Fruit fly (Drosophila melanogaster): ENCODE results near the gene Vps26.

Gene Vps26

dm6 chrX:1854070-1854469 lies 19.6 kb upstream of the Vps26 start:
- peak; percentile 40 for TF ChIP-seq Crg-1 (GFP tag; optimal IDR thresholded peaks at IDR 0.05)
- no peak for TF ChIP-seq CG14711 (tag; optimal IDR thresholded peaks at IDR 0.05)
- TF ChIP-seq Clk (GFP tag; optimal IDR thresholded peaks at IDR 0.05) = no peak
- peak; percentile 26 for TF ChIP-seq Mnt (GFP tag; optimal IDR thresholded peaks at IDR 0.05)
- TF ChIP-seq pad (GFP tag; optimal IDR thresholded peaks at IDR 0.05) = no peak
- TF ChIP-seq CG7101 (tag; optimal IDR thresholded peaks at IDR 0.05) = peak; percentile 10
- no peak for TF ChIP-seq CG5204 (GFP tag; optimal IDR thresholded peaks at IDR 0.05)
- peak; percentile 21 for TF ChIP-seq ovo (GFP tag; optimal IDR thresholded peaks at IDR 0.05)

DNA sequence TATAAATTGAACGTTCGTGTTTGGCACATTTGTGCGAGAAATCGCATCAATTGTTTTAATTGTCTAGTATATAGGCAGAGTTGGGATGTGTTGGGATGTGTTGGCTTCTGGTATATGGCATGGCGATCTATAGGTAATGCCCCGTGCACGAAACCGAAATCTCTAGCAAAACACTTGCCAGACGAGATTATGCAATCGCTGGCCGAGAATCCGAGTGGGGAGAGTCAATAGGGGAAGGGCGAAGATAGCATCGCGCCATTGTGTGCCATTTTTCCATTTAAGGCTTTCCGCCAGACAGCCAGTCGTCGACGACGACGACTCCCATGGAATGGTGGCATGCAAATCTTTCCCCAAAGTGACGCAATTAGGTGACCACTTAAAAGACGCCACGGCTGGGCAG lies 18.8 kb upstream of the Vps26 start:
- TF ChIP-seq Mnt (GFP tag; optimal IDR thresholded peaks at IDR 0.05) (no peak), kay (GFP tag; ENCODE audit: borderline replicate concordance) (no peak), CG7045 (GFP tag; optimal IDR thresholded peaks at IDR 0.05) (no peak), CG11617 (GFP tag; optimal IDR thresholded peaks at IDR 0.05) (no peak), Crg-1 (GFP tag; optimal IDR thresholded peaks at IDR 0.05) (no peak), CG7101 (tag; optimal IDR thresholded peaks at IDR 0.05) (no peak), CG33017 (tag; optimal IDR thresholded peaks at IDR 0.05) (no peak), CG14711 (tag; optimal IDR thresholded peaks at IDR 0.05) (no peak), CG5204 (GFP tag; optimal IDR thresholded peaks at IDR 0.05) (no peak), cnc (optimal IDR thresholded peaks at IDR 0.05) (no peak), CG1620 (GFP tag; optimal IDR thresholded peaks at IDR 0.05) (no peak), tj (GFP tag; optimal IDR thresholded peaks at IDR 0.05) (no peak)

DNA sequence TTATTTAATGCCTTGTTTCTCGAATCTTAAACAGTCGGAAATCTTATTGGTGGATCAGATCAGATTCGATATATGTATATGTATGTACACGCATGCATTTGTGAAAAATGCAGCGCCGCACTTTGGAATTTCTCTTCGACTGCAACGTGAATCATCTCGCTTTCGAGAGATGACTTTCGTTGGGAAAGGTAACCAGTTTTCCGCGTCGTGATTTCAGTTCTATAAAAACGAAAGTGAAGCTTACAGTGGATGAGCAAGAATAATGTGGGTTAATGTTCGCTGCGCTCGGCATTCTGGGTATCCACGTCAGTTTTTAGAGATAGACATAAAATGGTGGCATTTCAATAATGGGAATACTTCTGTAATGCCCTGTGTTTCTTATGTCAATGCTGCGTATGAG lies 17.0 kb upstream of the Vps26 start:
- TF ChIP-seq Hr96 (GFP tag; optimal IDR thresholded peaks at IDR 0.05) (no peak), Clk (GFP tag; optimal IDR thresholded peaks at IDR 0.05) (no peak), Mnt (GFP tag; optimal IDR thresholded peaks at IDR 0.05) (no peak), CG12768 (GFP tag; optimal IDR thresholded peaks at IDR 0.05) (no peak), cnc (optimal IDR thresholded peaks at IDR 0.05) (no peak), CG7101 (tag; optimal IDR thresholded peaks at IDR 0.05) (no peak), bab1 (GFP tag; optimal IDR thresholded peaks at IDR 0.05) (no peak), CG5204 (GFP tag; optimal IDR thresholded peaks at IDR 0.05) (no peak), pad (GFP tag; optimal IDR thresholded peaks at IDR 0.05) (no peak)

DNA sequence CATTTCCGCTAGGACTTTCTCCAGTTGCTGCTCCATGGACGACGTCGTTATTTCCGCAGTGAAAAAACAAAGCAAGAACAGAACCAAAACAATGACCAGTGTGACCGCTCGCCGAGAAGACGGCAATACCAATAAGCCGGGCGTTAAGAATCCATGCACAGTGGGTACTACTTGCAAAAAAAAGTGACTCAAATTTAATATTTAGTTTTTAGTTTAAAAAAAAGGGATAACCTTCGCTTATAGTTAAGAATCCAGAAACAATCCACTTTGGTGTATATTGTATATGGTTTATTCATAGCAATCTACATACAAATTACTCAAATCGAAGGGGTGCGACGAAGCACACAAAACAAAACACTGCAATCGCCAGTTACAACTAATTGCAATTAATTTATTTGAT lies 14.8 kb upstream of the Vps26 start, which contains the start of gene Lamtor5:
Gene Lamtor5, minus strand, starts transcription at position 105 of the 400 bp plus-strand sequence.
- no peak for TF ChIP-seq cnc (optimal IDR thresholded peaks at IDR 0.05)
- peak; percentile 29 for TF ChIP-seq Mnt (GFP tag; optimal IDR thresholded peaks at IDR 0.05)
- TF ChIP-seq CG1620 (GFP tag; optimal IDR thresholded peaks at IDR 0.05) = peak; percentile 44
- no peak for TF ChIP-seq kay (GFP tag; ENCODE audit: borderline replicate concordance)
- TF ChIP-seq CG14711 (tag; optimal IDR thresholded peaks at IDR 0.05) = peak; percentile 51
- TF ChIP-seq CG5204 (GFP tag; optimal IDR thresholded peaks at IDR 0.05) = peak; percentile 41
- TF ChIP-seq Crg-1 (GFP tag; optimal IDR thresholded peaks at IDR 0.05) = no peak
- TF ChIP-seq bab1 (GFP tag; optimal IDR thresholded peaks at IDR 0.05) = peak; percentile 77
- TF ChIP-seq CG12768 (GFP tag; optimal IDR thresholded peaks at IDR 0.05) = peak; percentile 45
- no peak for TF ChIP-seq Clk (GFP tag; optimal IDR thresholded peaks at IDR 0.05)
- TF ChIP-seq Hr96 (GFP tag; optimal IDR thresholded peaks at IDR 0.05) = peak; percentile 2
- TF ChIP-seq CG7045 (GFP tag; optimal IDR thresholded peaks at IDR 0.05) = peak; percentile 22
- peak; percentile 51 for TF ChIP-seq CG7101 (tag; optimal IDR thresholded peaks at IDR 0.05)
- peak; percentile 21 for TF ChIP-seq pad (GFP tag; optimal IDR thresholded peaks at IDR 0.05)
- TF ChIP-seq CG11617 (GFP tag; optimal IDR thresholded peaks at IDR 0.05) = peak; percentile 56
- TF ChIP-seq cic (GFP tag; optimal IDR thresholded peaks at IDR 0.05) = no peak
- TF ChIP-seq ovo (GFP tag; optimal IDR thresholded peaks at IDR 0.05) = peak; percentile 2
- TF ChIP-seq CG33017 (tag; optimal IDR thresholded peaks at IDR 0.05) = peak; percentile 20

DNA sequence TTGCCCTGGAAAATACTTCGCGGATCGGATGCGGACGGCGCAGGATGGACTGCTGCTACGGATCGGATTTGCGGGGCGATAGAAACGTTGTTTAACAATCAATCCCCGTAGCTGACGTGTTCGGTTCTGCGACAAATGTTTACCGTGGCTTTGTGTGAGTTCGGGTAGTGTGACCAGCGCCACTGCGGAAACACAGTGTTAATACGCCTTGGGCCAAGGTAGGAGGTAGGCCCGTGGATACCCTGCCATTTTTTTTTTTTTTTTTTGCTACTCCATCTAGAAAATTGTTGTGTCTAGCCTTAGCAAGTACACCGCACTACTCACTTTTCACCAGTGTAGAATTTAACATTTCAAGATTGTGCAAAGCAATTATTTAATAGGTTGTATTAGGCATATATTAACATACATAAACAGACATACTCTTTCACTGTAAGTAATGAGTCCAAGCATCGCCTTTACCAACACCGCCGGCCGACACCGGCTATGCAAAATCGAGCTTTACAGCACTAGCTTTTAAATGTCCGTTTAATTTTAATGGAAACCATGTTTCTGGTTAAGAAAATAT lies 12.0 kb upstream of the Vps26 start, which contains the start of gene deltaCOP:
Gene deltaCOP, minus strand, starts transcription at position 171 of the 565 bp plus-strand sequence.
- TF ChIP-seq Mnt (GFP tag; optimal IDR thresholded peaks at IDR 0.05) (peak; percentile 90), CG7101 (tag; optimal IDR thresholded peaks at IDR 0.05) (peak; percentile 86), ovo (GFP tag; optimal IDR thresholded peaks at IDR 0.05) (peak; percentile 88), pad (GFP tag; optimal IDR thresholded peaks at IDR 0.05) (peak; percentile 82), CG11617 (GFP tag; optimal IDR thresholded peaks at IDR 0.05) (peak; percentile 88), CG1620 (GFP tag; optimal IDR thresholded peaks at IDR 0.05) (peak; percentile 94), Clk (GFP tag; optimal IDR thresholded peaks at IDR 0.05) (peak; percentile 6), cic (GFP tag; optimal IDR thresholded peaks at IDR 0.05) (peak; percentile 35), CG7045 (GFP tag; optimal IDR thresholded peaks at IDR 0.05) (peak; percentile 53), tj (GFP tag; optimal IDR thresholded peaks at IDR 0.05) (peak; percentile 67), toe (GFP tag; optimal IDR thresholded peaks at IDR 0.05) (no peak), CG12768 (GFP tag; optimal IDR thresholded peaks at IDR 0.05) (peak; percentile 71), CG33017 (tag; optimal IDR thresholded peaks at IDR 0.05) (peak; percentile 61), CG14711 (tag; optimal IDR thresholded peaks at IDR 0.05) (peak; percentile 65), Hr96 (GFP tag; optimal IDR thresholded peaks at IDR 0.05) (no peak), cnc (optimal IDR thresholded peaks at IDR 0.05) (no peak), bab1 (GFP tag; optimal IDR thresholded peaks at IDR 0.05) (peak; percentile 75), kay (GFP tag; ENCODE audit: borderline replicate concordance) (no peak), Crg-1 (GFP tag; optimal IDR thresholded peaks at IDR 0.05) (peak; percentile 96), CG5204 (GFP tag; optimal IDR thresholded peaks at IDR 0.05) (no peak)

DNA sequence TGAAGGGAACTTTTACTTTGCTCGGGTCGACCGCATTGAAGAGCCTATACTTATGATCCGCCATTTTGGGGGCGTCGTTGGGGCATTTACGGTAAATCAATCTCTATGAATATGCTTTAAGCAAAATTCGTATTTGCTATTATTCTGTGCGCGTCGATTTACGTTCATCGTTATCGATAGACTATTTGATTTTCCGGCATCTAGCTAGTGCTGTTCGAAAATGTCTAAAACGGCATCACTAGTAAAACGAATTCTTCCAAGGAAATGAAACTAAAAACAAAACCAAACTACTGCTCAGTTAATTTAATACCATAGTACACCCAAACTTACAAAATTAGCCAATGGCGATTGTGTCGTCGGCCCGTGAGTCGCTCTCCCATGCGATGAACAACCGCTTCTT lies 8.0 kb upstream of the Vps26 start, which contains the start of the genes Gcna and MED18:
Gene Gcna, minus strand, starts transcription at position 163 of the 400 bp plus-strand sequence.
Gene MED18, plus strand, starts transcription at position 237 of the 400 bp plus-strand sequence.
- TF ChIP-seq CG33017 (tag; optimal IDR thresholded peaks at IDR 0.05) (no peak), bab1 (GFP tag; optimal IDR thresholded peaks at IDR 0.05) (peak; percentile 28), ovo (GFP tag; optimal IDR thresholded peaks at IDR 0.05) (peak; percentile 10)
